Fruit fly (Drosophila melanogaster) Kc167 (cell line): Measurements from ENCODE around the gene CG6689.

Source experiments
- Myc ChIP-seq: fragments of >200 bp; optimal IDR thresholded peaks from 2 replicates; lab custom pipeline; 2017; ENCODE audit warnings: missing external identifiers
- insv ChIP-seq: fragments of >200 bp; optimal IDR thresholded peaks from 3 replicates; lab custom pipeline; 2018; ENCODE audit warnings: missing external identifiers
- psq ChIP-seq: fragments of >200 bp; optimal IDR thresholded peaks from 2 replicates; lab custom pipeline; 2017; ENCODE audit warnings: missing external identifiers

DNA sequence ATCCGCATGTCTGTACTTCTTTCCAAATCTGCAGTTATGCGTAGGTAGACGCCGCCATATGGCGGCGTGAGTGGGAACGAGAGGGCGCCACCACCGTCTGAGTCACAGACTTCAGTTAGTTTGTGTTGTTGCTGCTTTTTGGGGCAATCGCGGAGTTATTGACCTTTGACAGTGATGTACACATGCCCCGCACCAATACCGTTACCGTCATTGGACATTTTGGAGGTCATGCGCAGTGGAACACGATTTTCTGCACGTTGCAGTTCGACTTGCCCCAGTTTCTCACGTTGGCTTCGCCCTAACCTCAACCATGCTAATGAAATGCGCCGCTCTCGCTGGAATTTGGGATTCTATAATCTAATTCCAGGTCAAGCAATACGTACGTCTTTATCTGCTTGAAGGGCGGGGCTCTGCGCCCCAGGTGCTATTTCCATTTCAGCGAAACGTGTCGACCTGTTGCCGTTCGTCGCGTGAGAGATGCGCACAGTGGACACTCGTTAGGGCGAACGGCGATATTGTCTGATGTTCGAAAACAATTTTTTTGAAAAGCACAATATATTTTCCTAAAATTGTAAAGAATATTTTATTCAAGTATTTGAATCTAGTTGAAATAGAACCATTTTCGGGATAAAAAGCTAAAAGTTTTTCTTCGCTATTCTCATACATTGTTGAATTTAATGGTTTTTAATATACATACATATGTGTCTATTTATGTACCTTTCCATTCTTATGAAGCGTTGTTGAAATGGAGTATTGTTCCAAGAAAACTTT lies 8.4 kb downstream of the CG6689 start:
- TF ChIP-seq Myc (no peak), insv (lab: Kevin White, UChicago) (no peak), psq (no peak)
